Fruit fly (Drosophila melanogaster) whole organism, embryonic: ENCODE results near the gene Wdr62.
A peak's percentile ranks its signal among the peaks of the same experiment; 100 is the strongest.

ENCODE experiments used
- ATbp ChIP-seq: fragments of 200-800 bp; sonication (Bioruptor generic); optimal IDR thresholded peaks from 2 replicates; lab custom pipeline; 2017; ENCODE audit warnings: missing biosample characterization, mild to moderate bottlenecking, missing genetic modification characterization, missing genetic modification reagents
- B-H1 ChIP-seq: fragments of 200-800 bp; sonication (Bioruptor generic); IDR thresholded peaks from 3 replicates; pipeline ENCODE4 v1.3.6; 2022; ENCODE audit warnings: missing biosample characterization, missing genetic modification characterization
- CG10366 ChIP-seq: fragments of 200-800 bp; sonication (Bioruptor generic); IDR thresholded peaks from 2 replicates; pipeline ENCODE4 v1.3.6; 2022; ENCODE audit warnings: missing biosample characterization, missing genetic modification characterization
- CG13624 ChIP-seq: fragments of 200-800 bp; sonication (Bioruptor generic); optimal IDR thresholded peaks from 2 replicates; lab custom pipeline; 2016; ENCODE audit warnings: missing biosample characterization, missing genetic modification characterization
- CG15073 ChIP-seq: fragments of 200-800 bp; sonication (Bioruptor generic); optimal IDR thresholded peaks from 2 replicates; lab custom pipeline; 2016; ENCODE audit warnings: missing biosample characterization, missing genetic modification characterization
- CG17361 ChIP-seq: fragments of 200-800 bp; sonication (Bioruptor generic); IDR thresholded peaks from 3 replicates; pipeline ENCODE4 v1.3.6; 2022; ENCODE audit warnings: missing biosample characterization, missing genetic modification characterization
- CG17385 ChIP-seq: fragments of 200-800 bp; sonication (Bioruptor generic); optimal IDR thresholded peaks from 3 replicates; lab custom pipeline; 2018; ENCODE audit warnings: missing biosample characterization, mild to moderate bottlenecking, missing genetic modification characterization
- CG17912 ChIP-seq: fragments of 200-800 bp; sonication (Bioruptor generic); optimal IDR thresholded peaks from 2 replicates; lab custom pipeline; 2018; ENCODE audit warnings: missing biosample characterization, mild to moderate bottlenecking, missing genetic modification characterization
- CG1832 ChIP-seq: fragments of 200-800 bp; sonication (Bioruptor generic); optimal IDR thresholded peaks from 2 replicates; lab custom pipeline; 2017; ENCODE audit warnings: missing biosample characterization, mild to moderate bottlenecking, missing genetic modification characterization, inconsistent platforms
- CG2120 ChIP-seq: fragments of 200-800 bp; sonication (Bioruptor generic); optimal IDR thresholded peaks from 3 replicates; lab custom pipeline; 2016; ENCODE audit warnings: missing biosample characterization, missing genetic modification characterization
- CG2712 ChIP-seq: fragments of 200-800 bp; optimal IDR thresholded peaks from 3 replicates; lab custom pipeline; 2019; ENCODE audit warnings: missing biosample characterization, mild to moderate bottlenecking, missing genetic modification characterization, moderate library complexity
- CG30403 ChIP-seq: fragments of 200-800 bp; sonication (Bioruptor generic); optimal IDR thresholded peaks from 3 replicates; lab custom pipeline; 2016; ENCODE audit warnings: missing biosample characterization, missing genetic modification characterization
- CG31365 ChIP-seq: fragments of 200-800 bp; sonication (Bioruptor generic); optimal IDR thresholded peaks from 2 replicates; lab custom pipeline; 2018; ENCODE audit warnings: missing biosample characterization, mild to moderate bottlenecking, missing genetic modification characterization
- CG32532 ChIP-seq: fragments of 200-800 bp; sonication (Bioruptor generic); IDR thresholded peaks from 2 replicates; pipeline ENCODE4 v1.3.6; 2022; ENCODE audit warnings: missing biosample characterization, missing genetic modification characterization
- CG42726 ChIP-seq: fragments of 200-800 bp; sonication (Bioruptor generic); IDR thresholded peaks from 2 replicates; pipeline ENCODE4 v1.3.6; 2022; ENCODE audit warnings: missing biosample characterization, missing genetic modification characterization; ENCODE audit not compliant: partially characterized antibody
- CG4730 ChIP-seq: fragments of 200-800 bp; sonication (Bioruptor generic); IDR thresholded peaks from 2 replicates; pipeline ENCODE4 v1.3.6; 2022; ENCODE audit warnings: missing biosample characterization, missing genetic modification characterization
- CG4820 ChIP-seq: fragments of 200-800 bp; sonication (Bioruptor generic); optimal IDR thresholded peaks from 3 replicates; lab custom pipeline; 2016; ENCODE audit warnings: missing biosample characterization, missing genetic modification characterization
- CG6654 ChIP-seq: fragments of 200-800 bp; sonication (Bioruptor generic); optimal IDR thresholded peaks from 2 replicates; lab custom pipeline; 2017; ENCODE audit warnings: missing biosample characterization, mild to moderate bottlenecking, missing genetic modification characterization
- CG7839 ChIP-seq: fragments of 200-800 bp; sonication (Bioruptor generic); optimal IDR thresholded peaks from 3 replicates; lab custom pipeline; 2018; ENCODE audit warnings: missing biosample characterization, mild to moderate bottlenecking, missing genetic modification characterization, moderate library complexity
- CHES-1-like ChIP-seq: fragments of 200-800 bp; sonication (Bioruptor generic); optimal IDR thresholded peaks from 2 replicates; lab custom pipeline; 2016; ENCODE audit warnings: missing biosample characterization, missing genetic modification characterization
- Camta ChIP-seq: fragments of 200-800 bp; sonication (Bioruptor generic); optimal IDR thresholded peaks from 2 replicates; lab custom pipeline; 2016; ENCODE audit warnings: missing biosample characterization, missing genetic modification characterization
- Dip2 ChIP-seq: fragments of 200-800 bp; sonication (Bioruptor generic); IDR thresholded peaks from 2 replicates; pipeline ENCODE4 v1.3.6; 2022; ENCODE audit warnings: missing biosample characterization, missing genetic modification characterization
- E2f2 ChIP-seq: fragments of 200-800 bp; sonication (Bioruptor generic); IDR thresholded peaks from 2 replicates; pipeline ENCODE4 v1.3.6; 2022; ENCODE audit warnings: missing biosample characterization, missing genetic modification characterization
- Fer2 ChIP-seq: fragments of 200-800 bp; sonication (Bioruptor generic); optimal IDR thresholded peaks from 2 replicates; lab custom pipeline; 2018; ENCODE audit warnings: missing biosample characterization, mild to moderate bottlenecking, missing genetic modification characterization, moderate library complexity
- Hsf ChIP-seq: fragments of 200-800 bp; sonication (Bioruptor generic); optimal IDR thresholded peaks from 3 replicates; lab custom pipeline; 2016; ENCODE audit warnings: missing biosample characterization, missing genetic modification characterization
- Kr ChIP-seq: fragments of 200-800 bp; sonication (Bioruptor generic); optimal IDR thresholded peaks from 2 replicates; lab custom pipeline; 2017; ENCODE audit warnings: missing biosample characterization, mild to moderate bottlenecking, missing genetic modification characterization
- Mad ChIP-seq: fragments of 200-800 bp; sonication (Bioruptor generic); optimal IDR thresholded peaks from 2 replicates; lab custom pipeline; 2016; ENCODE audit warnings: missing biosample characterization, missing genetic modification characterization
- Nf-YB ChIP-seq: fragments of 200-800 bp; sonication (Bioruptor generic); optimal IDR thresholded peaks from 3 replicates; lab custom pipeline; 2019; ENCODE audit warnings: missing biosample characterization, mild to moderate bottlenecking, missing genetic modification characterization, moderate library complexity
- NfI ChIP-seq: fragments of 200-800 bp; sonication (Bioruptor generic); optimal IDR thresholded peaks from 3 replicates; lab custom pipeline; 2018; ENCODE audit warnings: missing biosample characterization, mild to moderate bottlenecking, missing genetic modification characterization, moderate library complexity
- Poxn ChIP-seq: fragments of 200-800 bp; sonication (Bioruptor generic); IDR thresholded peaks from 2 replicates; pipeline ENCODE4 v1.3.6; 2022; ENCODE audit warnings: missing biosample characterization, missing genetic modification characterization
- TFAM ChIP-seq: fragments of 200-800 bp; sonication (Bioruptor generic); optimal IDR thresholded peaks from 2 replicates; lab custom pipeline; 2017; ENCODE audit warnings: missing biosample characterization, missing genetic modification characterization, inconsistent platforms
- Tbp ChIP-seq: fragments of >200 bp; optimal IDR thresholded peaks from 2 replicates; lab custom pipeline; 2018; ENCODE audit warnings: missing biosample characterization, missing genetic modification characterization
- Xrp1 ChIP-seq: fragments of 200-800 bp; sonication (Bioruptor generic); IDR thresholded peaks from 2 replicates; pipeline ENCODE4 v1.3.6; 2022; ENCODE audit warnings: missing biosample characterization, missing genetic modification characterization
- al ChIP-seq: fragments of 200-800 bp; sonication (Bioruptor generic); IDR thresholded peaks from 2 replicates; pipeline ENCODE4 v1.3.6; 2022; ENCODE audit warnings: missing biosample characterization, missing genetic modification characterization
- amos ChIP-seq: fragments of 200-800 bp; sonication (Bioruptor generic); IDR thresholded peaks from 2 replicates; pipeline ENCODE4 v1.3.6; 2022; ENCODE audit warnings: missing biosample characterization, missing genetic modification characterization; ENCODE audit not compliant: partially characterized antibody
- btn ChIP-seq: fragments of 200-800 bp; sonication (Bioruptor generic); optimal IDR thresholded peaks from 2 replicates; lab custom pipeline; 2016; ENCODE audit warnings: missing biosample characterization, missing genetic modification characterization
- cas ChIP-seq: fragments of 200-800 bp; sonication (Bioruptor generic); IDR thresholded peaks from 2 replicates; pipeline ENCODE4 v1.3.6; 2022; ENCODE audit warnings: missing biosample characterization, missing genetic modification characterization
- dpn ChIP-seq, 2 experiments: fragments of 200-800 bp; sonication (Bioruptor generic); optimal IDR thresholded peaks; 3 replicates each; lab custom pipeline; 2016; ENCODE audit warnings: missing biosample characterization in 2 of 2, missing genetic modification characterization in 2 of 2
- eve ChIP-seq, 2 experiments: fragments of >200 bp; optimal IDR thresholded peaks; 2 replicates each; lab custom pipeline; 2017; ENCODE audit warnings: missing biosample characterization in 2 of 2, missing genetic modification characterization in 2 of 2
- jing ChIP-seq: fragments of 200-800 bp; sonication (Bioruptor generic); optimal IDR thresholded peaks from 2 replicates; lab custom pipeline; 2018; ENCODE audit warnings: missing biosample characterization, mild to moderate bottlenecking, missing genetic modification characterization
- jumu ChIP-seq: fragments of 200-800 bp; sonication (Bioruptor generic); optimal IDR thresholded peaks from 3 replicates; lab custom pipeline; 2016; ENCODE audit warnings: missing biosample characterization, missing genetic modification characterization
- nerfin-1 ChIP-seq: fragments of 200-800 bp; sonication (Bioruptor generic); optimal IDR thresholded peaks from 3 replicates; lab custom pipeline; 2019; ENCODE audit warnings: missing biosample characterization, mild to moderate bottlenecking, missing genetic modification characterization, moderate library complexity
- oc ChIP-seq: fragments of 200-800 bp; sonication (Bioruptor generic); optimal IDR thresholded peaks from 2 replicates; lab custom pipeline; 2018; ENCODE audit warnings: missing biosample characterization, mild to moderate bottlenecking, missing genetic modification characterization, moderate library complexity
- pan ChIP-seq, 4 experiments: fragments of >200 bp in 3 of 4; fragments of 200-800 bp in 1 of 4; sonication (Bioruptor generic) in 1 of 4; optimal IDR thresholded peaks in 3 of 4; IDR thresholded peaks in 1 of 4; 2 replicates each; pipeline versions ENCODE4 v1.3.6 to Lab custom; 2017 to 2022; ENCODE audit warnings: missing biosample characterization in 2 of 4, missing genetic modification characterization in 2 of 4, mixed read lengths in 1 of 4
- run ChIP-seq: fragments of 200-800 bp; sonication (Bioruptor generic); optimal IDR thresholded peaks from 3 replicates; lab custom pipeline; 2018; ENCODE audit warnings: missing biosample characterization, mild to moderate bottlenecking, missing genetic modification characterization
- shn ChIP-seq: fragments of 200-800 bp; sonication (Bioruptor generic); optimal IDR thresholded peaks from 3 replicates; lab custom pipeline; 2016; ENCODE audit warnings: missing biosample characterization, missing genetic modification characterization
- tin ChIP-seq: fragments of 200-800 bp; sonication (Bioruptor generic); optimal IDR thresholded peaks from 3 replicates; lab custom pipeline; 2016; ENCODE audit warnings: missing biosample characterization, missing genetic modification characterization
- tna ChIP-seq: fragments of 200-800 bp; sonication (Bioruptor generic); IDR thresholded peaks from 2 replicates; pipeline ENCODE4 v1.3.6; 2022; ENCODE audit warnings: missing biosample characterization, missing genetic modification characterization; ENCODE audit not compliant: partially characterized antibody
- tx ChIP-seq: fragments of 200-800 bp; sonication (Bioruptor generic); optimal IDR thresholded peaks from 2 replicates; lab custom pipeline; 2016; ENCODE audit warnings: missing biosample characterization, missing genetic modification characterization
- wor ChIP-seq: fragments of 200-800 bp; sonication (Bioruptor generic); IDR thresholded peaks from 2 replicates; pipeline ENCODE4 v1.3.6; 2022; ENCODE audit warnings: missing biosample characterization, missing genetic modification characterization

Wdr62 gene

dm6 chr2L:1987434-1988191 is 103.2 kb downstream of the Wdr62 start, which contains the start of gene Got2 (continued):
- TF ChIP-seq NfI (no peak), CG6654 (GFP tag; lab: Kevin White, UChicago) (no peak), TFAM (GFP tag; lab: Kevin White, UChicago) (no peak), Camta (GFP tag; lab: Kevin White, UChicago) (no peak), Poxn (no peak), pan (optimal IDR thresholded peaks at IDR 0.05; lab: Kevin White, UChicago) (no peak), pan (GFP tag; optimal IDR thresholded peaks at IDR 0.05 in 1 of 2, IDR thresholded peaks at IDR 0.05 in 1 of 2) (no peak), CG2120 (GFP tag; lab: Kevin White, UChicago) (peak; percentile 52), ATbp (GFP tag; lab: Kevin White, UChicago) (peak; percentile 32), dpn (GFP tag; optimal IDR thresholded peaks at IDR 0.05; lab: Kevin White, UChicago) (no peak), Nf-YB (no peak), jumu (GFP tag; lab: Kevin White, UChicago) (no peak), CG31365 (peak; percentile 25), tx (GFP tag; lab: Kevin White, UChicago) (no peak), cas (GFP tag; lab: Robert Waterston, UW) (no peak), CG17361 (GFP tag; lab: Robert Waterston, UW) (no peak), CG1832 (GFP tag; lab: Kevin White, UChicago) (peak; percentile 74), Kr (GFP tag; lab: Kevin White, UChicago) (no peak), wor (GFP tag; lab: Robert Waterston, UW) (no peak), amos (GFP tag; lab: Robert Waterston, UW) (peak; percentile 87), CHES-1-like (GFP tag; lab: Kevin White, UChicago) (no peak), al (GFP tag; lab: Robert Waterston, UW) (0 out of 2 replicates have a peak, but pooled peaks have one; percentile 26), oc (tag; lab: Kevin White, UChicago) (no peak), tin (GFP tag; lab: Kevin White, UChicago) (no peak), Tbp (GFP tag; lab: Kevin White, UChicago) (no peak), Xrp1 (GFP tag; lab: Robert Waterston, UW) (no peak), Fer2 (tag; lab: Kevin White, UChicago) (no peak), B-H1 (GFP tag; lab: Robert Waterston, UW) (no peak), nerfin-1 (tag; lab: Kevin White, UChicago) (no peak), CG4730 (GFP tag; lab: Robert Waterston, UW) (no peak), jing (GFP tag; lab: Kevin White, UChicago) (no peak), Mad (GFP tag; lab: Kevin White, UChicago) (no peak), Hsf (GFP tag; lab: Kevin White, UChicago) (no peak), run (no peak), btn (GFP tag; lab: Kevin White, UChicago) (no peak), tna (GFP tag; lab: Robert Waterston, UW) (peak; percentile 83), CG2712 (tag; lab: Kevin White, UChicago) (no peak), CG17912 (GFP tag; lab: Kevin White, UChicago) (no peak), CG32532 (GFP tag; lab: Robert Waterston, UW) (0 out of 2 replicates have a peak, but pooled peaks have one; percentile 9), CG7839 (peak; percentile 48), CG13624 (no peak), CG30403 (GFP tag; lab: Kevin White, UChicago) (peak; percentile 35), CG10366 (GFP tag; lab: Robert Waterston, UW) (peak; percentile 31; the same call in 1 of the 2 replicates), CG17385 (GFP tag; lab: Kevin White, UChicago) (peak; percentile 21), CG15073 (GFP tag; lab: Kevin White, UChicago) (no peak), CG42726 (GFP tag; lab: Robert Waterston, UW) (peak; percentile 78), shn (GFP tag; lab: Kevin White, UChicago) (no peak), CG4820 (no peak), E2f2 (GFP tag; lab: Robert Waterston, UW) (0 out of 2 replicates have a peak, but pooled peaks have one; percentile 14), eve (GFP tag; optimal IDR thresholded peaks at IDR 0.05; lab: Kevin White, UChicago) (no peak), Dip2 (GFP tag; lab: Robert Waterston, UW) (no peak)
